Worm (Caenorhabditis elegans) whole organism, young adult: ENCODE measurements around the gene B0547.2.

Experiments used
- ceh-100 ChIP-seq: fragments of 200-800 bp; sonication (Bioruptor generic); IDR thresholded peaks from 2 replicates; pipeline ENCODE4 v1.3.6; 2022; ENCODE audit warnings: missing genetic modification reagents, missing genetic modification characterization, missing compliant biosample characterization
- egl-18 ChIP-seq: fragments of 200-800 bp; sonication (Bioruptor generic); IDR thresholded peaks from 2 replicates; pipeline ENCODE4 v1.3.6; 2022; ENCODE audit warnings: missing genetic modification reagents, missing genetic modification characterization, missing compliant biosample characterization
- hlh-12 ChIP-seq: sonication (generic microtip); optimal IDR thresholded peaks from 2 replicates; lab custom pipeline; 2016; ENCODE audit warnings: missing genetic modification characterization, missing compliant biosample characterization
- mxl-1 ChIP-seq: sonication (generic microtip); optimal IDR thresholded peaks from 2 replicates; lab custom pipeline; 2016; ENCODE audit warnings: missing genetic modification characterization, missing compliant biosample characterization
- pha-4 ChIP-seq: fragments of 150-350 bp; sonication (generic microtip); optimal IDR thresholded peaks from 2 replicates; lab custom pipeline; 2014; ENCODE audit warnings: missing biosample characterization, missing genetic modification reagents, missing genetic modification characterization
- rcor-1 ChIP-seq: fragments of 200-800 bp; sonication (Bioruptor generic); IDR thresholded peaks from 2 replicates; pipeline ENCODE4 v1.3.6; 2022; ENCODE audit warnings: missing genetic modification reagents, missing genetic modification characterization, missing compliant biosample characterization
- zim-3 ChIP-seq: sonication (generic microtip); optimal IDR thresholded peaks from 2 replicates; lab custom pipeline; 2017; ENCODE audit warnings: mild to moderate bottlenecking, missing genetic modification characterization, moderate library complexity, missing compliant biosample characterization

ce11 chrIV:5654693-5655092 lies 8.9 kb downstream of the B0547.2 start:
- no peak for TF ChIP-seq hlh-12 (tag; lab: Kevin White, UChicago)
- no peak for TF ChIP-seq rcor-1 (GFP tag; lab: Robert Waterston, UW)
- no peak for TF ChIP-seq ceh-100 (GFP tag; lab: Robert Waterston, UW)
- TF ChIP-seq mxl-1 (tag; lab: Kevin White, UChicago), result no peak
- no peak for TF ChIP-seq pha-4 (tag; lab: Kevin White, UChicago)
- TF ChIP-seq egl-18 (GFP tag; lab: Robert Waterston, UW), result no peak
- TF ChIP-seq zim-3 (tag; lab: Kevin White, UChicago), result no peak
